Fruit fly (Drosophila melanogaster) S2 (cell line): ENCODE measurements around the gene glob2.

Experiments used
- CG8478 ChIP-seq: fragments of >200 bp; optimal IDR thresholded peaks from 2 replicates; lab custom pipeline; 2018
- CTCF ChIP-seq, 2 experiments: fragments of >200 bp; optimal IDR thresholded peaks; 2 replicates each; lab custom pipeline; 2018

DNA sequence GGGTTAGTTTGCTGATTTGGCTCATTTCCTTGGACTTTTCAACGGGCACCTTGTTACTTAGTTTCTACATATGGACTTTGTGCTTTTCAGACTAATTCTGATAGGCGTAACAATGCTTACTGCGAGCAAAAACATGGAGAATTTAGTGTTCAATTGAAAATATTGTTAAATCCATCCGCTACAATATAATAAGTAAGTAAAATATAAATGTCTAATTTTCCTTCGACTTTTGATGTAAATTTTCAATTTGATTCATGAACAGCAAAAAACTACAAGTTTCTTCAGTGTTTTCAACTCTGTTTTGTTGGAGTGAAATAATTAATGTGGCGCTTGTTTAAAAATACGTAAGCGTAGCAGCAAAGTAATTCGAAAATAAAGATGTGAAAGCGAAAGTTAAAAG lies at the start of gene glob2:
- TF ChIP-seq CG8478 (lab: Kevin White, UChicago) (no peak), CTCF (optimal IDR thresholded peaks at IDR 0.05; lab: Kevin White, UChicago) (no peak)
